Fruit fly (Drosophila melanogaster): ENCODE results near the gene Hacd1.

Gene Hacd1

dm6 chr2L:12021193-12021592 is 19.1 kb upstream of the Hacd1 start:
- TF ChIP-seq vri (GFP tag; optimal IDR thresholded peaks at IDR 0.05) (peak; percentile 38), CG3919 (GFP tag; optimal IDR thresholded peaks at IDR 0.05) (no peak), pdm3 (GFP tag; optimal IDR thresholded peaks at IDR 0.05) (no peak), CG8632 (GFP tag; optimal IDR thresholded peaks at IDR 0.05) (no peak), Eip78C (GFP tag) (peak; percentile 17), esn (GFP tag; optimal IDR thresholded peaks at IDR 0.05) (peak; percentile 5), Ets96B (tag; optimal IDR thresholded peaks at IDR 0.05) (no peak), fkh (GFP tag; optimal IDR thresholded peaks at IDR 0.05) (peak; percentile 68), OdsH (GFP tag; optimal IDR thresholded peaks at IDR 0.05) (no peak)

dm6 chr2L:12020735-12021134 is 18.7 kb upstream of the Hacd1 start, which contains the start of gene Wdr81:
TSS of gene Wdr81 (minus strand) at chr2L:12020960.
- TF ChIP-seq CG9139 (GFP tag; optimal IDR thresholded peaks at IDR 0.05) (no peak), Met (GFP tag; optimal IDR thresholded peaks at IDR 0.05) (no peak), Ets96B (tag; optimal IDR thresholded peaks at IDR 0.05) (no peak), CG11762 (GFP tag; optimal IDR thresholded peaks at IDR 0.05; ENCODE audit: insufficient read depth) (no peak), eg (GFP tag; IDR thresholded peaks at IDR 0.05) (no peak), CG3032 (tag; optimal IDR thresholded peaks at IDR 0.05) (no peak), topi (GFP tag; optimal IDR thresholded peaks at IDR 0.05) (no peak)

- TF ChIP-seq fd85E (GFP tag; optimal IDR thresholded peaks at IDR 0.05) (no peak), CG11762 (GFP tag; optimal IDR thresholded peaks at IDR 0.05; ENCODE audit: insufficient read depth) (no peak), Sox102F (GFP tag; optimal IDR thresholded peaks at IDR 0.05) (no peak), Ets96B (tag; optimal IDR thresholded peaks at IDR 0.05) (peak; percentile 37), CG6792 (GFP tag; optimal IDR thresholded peaks at IDR 0.05) (peak; percentile 25), CG34406 (GFP tag; optimal IDR thresholded peaks at IDR 0.05) (no peak), esn (GFP tag; optimal IDR thresholded peaks at IDR 0.05) (no peak), Eip78C (GFP tag) (peak; percentile 21), Eip75B (GFP tag; optimal IDR thresholded peaks at IDR 0.05) (peak; percentile 67), dsx (GFP tag; optimal IDR thresholded peaks at IDR 0.05; ENCODE audit: poor library complexity, severe bottlenecking) (peak; percentile 98), Lpt (GFP tag; optimal IDR thresholded peaks at IDR 0.05) (peak; percentile 78), CG10631 (GFP tag; optimal IDR thresholded peaks at IDR 0.05) (peak; percentile 41), Hr4 (GFP tag; optimal IDR thresholded peaks at IDR 0.05) (no peak), eg (GFP tag; IDR thresholded peaks at IDR 0.05) (0 out of 3 replicates have a peak, but pooled peaks have one; percentile 15), CG11902 (GFP tag; optimal IDR thresholded peaks at IDR 0.05) (no peak), salr (GFP tag; optimal IDR thresholded peaks at IDR 0.05) (peak in 1 of 2 experiments; percentile 17), spab (GFP tag; optimal IDR thresholded peaks at IDR 0.05) (peak; percentile 62), CG32006 (GFP tag; optimal IDR thresholded peaks at IDR 0.05) (no peak), acj6 (GFP tag; optimal IDR thresholded peaks at IDR 0.05) (no peak), Sox14 (GFP tag; optimal IDR thresholded peaks at IDR 0.05) (peak; percentile 45), svp (GFP tag) (peak; percentile 98), topi (GFP tag; optimal IDR thresholded peaks at IDR 0.05) (no peak), OdsH (GFP tag; optimal IDR thresholded peaks at IDR 0.05) (no peak), CG6276 (GFP tag; optimal IDR thresholded peaks at IDR 0.05) (peak; percentile 39), pdm3 (GFP tag; optimal IDR thresholded peaks at IDR 0.05) (no peak), net (GFP tag; optimal IDR thresholded peaks at IDR 0.05) (no peak), CG4318 (GFP tag; optimal IDR thresholded peaks at IDR 0.05) (no peak), Hr39 (GFP tag; optimal IDR thresholded peaks at IDR 0.05) (no peak), CG1621 (tag; optimal IDR thresholded peaks at IDR 0.05) (peak; percentile 72), CG6854 (GFP tag; optimal IDR thresholded peaks at IDR 0.05) (peak; percentile 81), Gug (GFP tag; IDR thresholded peaks at IDR 0.05) (no peak), CG3919 (GFP tag; optimal IDR thresholded peaks at IDR 0.05) (peak; percentile 71), CG8119 (GFP tag; IDR thresholded peaks at IDR 0.05) (peak; percentile 30; the same call in 1 of the 3 replicates), ss (GFP tag; optimal IDR thresholded peaks at IDR 0.05) (peak; percentile 80 to 84), vri (GFP tag; optimal IDR thresholded peaks at IDR 0.05) (peak; percentile 95), CG7368 (GFP tag; optimal IDR thresholded peaks at IDR 0.05) (no peak), dac (GFP tag; optimal IDR thresholded peaks at IDR 0.05) (no peak), CG9139 (GFP tag; optimal IDR thresholded peaks at IDR 0.05) (peak; percentile 80), fkh (GFP tag; optimal IDR thresholded peaks at IDR 0.05) (no peak), Met (GFP tag; optimal IDR thresholded peaks at IDR 0.05) (peak; percentile 69), Blimp-1 (GFP tag; optimal IDR thresholded peaks at IDR 0.05) (peak; percentile 59), CG10669 (GFP tag; optimal IDR thresholded peaks at IDR 0.05) (peak; percentile 46)
Observed at dm6 chr2L:12013741-12014393, 11.8 kb upstream of the Hacd1 start.

Data from whole organism, prepupa.